Worm (Caenorhabditis elegans): Measurements from ENCODE around the gene ttr-12.

Gene ttr-12

DNA sequence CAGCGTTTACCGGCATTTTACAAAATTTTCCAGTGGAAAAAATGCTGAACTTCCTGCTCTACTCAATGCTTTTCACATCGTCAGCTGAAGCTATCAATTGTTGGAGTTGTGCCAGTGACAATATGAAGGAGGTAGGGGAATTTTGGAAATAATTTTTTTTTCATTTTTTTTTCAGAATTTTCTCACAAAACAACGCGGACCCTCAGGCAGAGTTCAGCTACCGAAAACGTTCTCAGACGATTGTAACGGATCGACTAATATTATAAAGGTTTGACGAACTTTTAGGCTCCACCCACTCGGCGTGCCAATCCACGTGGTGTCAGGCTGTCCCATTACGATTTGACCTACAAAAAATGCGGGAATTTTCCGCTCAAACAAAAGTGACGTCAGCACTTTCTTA lies 29.1 kb downstream of the ttr-12 start, which contains the start of gene F26F2.8:
TSS of gene F26F2.8 (plus strand) at position 13 of the 400 bp plus-strand sequence.
- TF ChIP-seq unc-42 (tag; optimal IDR thresholded peaks at IDR 0.05) (no peak), hlh-8 (tag; optimal IDR thresholded peaks at IDR 0.05) (no peak), ceh-9 (tag; optimal IDR thresholded peaks at IDR 0.05) (no peak), K02D7.2 (tag; optimal IDR thresholded peaks at IDR 0.05) (no peak), ahr-1 (tag; optimal IDR thresholded peaks at IDR 0.05) (no peak), sox-4 (tag; optimal IDR thresholded peaks at IDR 0.05) (no peak), unc-86 (tag; optimal IDR thresholded peaks at IDR 0.05) (no peak), syd-9 (tag; optimal IDR thresholded peaks at IDR 0.05) (no peak), ref-2 (tag; optimal IDR thresholded peaks at IDR 0.05) (no peak), pag-3 (tag; optimal IDR thresholded peaks at IDR 0.05; ENCODE audit: borderline replicate concordance) (no peak), pax-1 (tag; optimal IDR thresholded peaks at IDR 0.05) (no peak), ama-1 (optimal IDR thresholded peaks at IDR 0.05) (no peak)

DNA sequence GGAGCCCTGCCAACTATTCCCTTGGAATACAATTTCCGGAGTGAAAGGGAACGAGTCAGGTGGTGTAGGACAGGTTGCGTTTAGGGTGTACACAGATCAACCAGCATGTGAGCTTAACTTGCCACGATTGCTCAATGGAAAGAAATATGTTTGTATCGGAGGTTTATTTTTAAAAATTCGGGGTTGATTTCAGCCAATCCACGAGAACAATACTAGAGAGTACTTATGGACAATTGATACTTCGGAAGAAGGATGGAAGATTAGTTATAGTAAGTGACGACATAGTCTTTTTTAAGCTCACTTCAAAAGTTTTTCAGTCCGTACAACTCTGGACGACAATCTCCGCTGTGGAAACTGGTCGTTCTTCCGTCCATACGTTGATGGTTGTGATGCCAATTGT lies 33.7 kb downstream of the ttr-12 start:
- TF ChIP-seq sox-2 (GFP tag; IDR thresholded peaks at IDR 0.05) (no peak), F13H6.1 (tag; optimal IDR thresholded peaks at IDR 0.05) (no peak), unc-42 (tag; optimal IDR thresholded peaks at IDR 0.05) (no peak), K09A11.1 (tag; optimal IDR thresholded peaks at IDR 0.05; ENCODE audit: insufficient read depth) (no peak), ceh-48 (tag; optimal IDR thresholded peaks at IDR 0.05) (no peak), lim-6 (tag; optimal IDR thresholded peaks at IDR 0.05) (no peak), ceh-22 (tag; optimal IDR thresholded peaks at IDR 0.05) (no peak), ets-4 (tag; optimal IDR thresholded peaks at IDR 0.05) (no peak), hlh-6 (tag; optimal IDR thresholded peaks at IDR 0.05) (no peak), mec-3 (tag; optimal IDR thresholded peaks at IDR 0.05; ENCODE audit: borderline replicate concordance) (no peak), elt-2 (tag; optimal IDR thresholded peaks at IDR 0.05) (no peak), unc-55 (GFP tag; optimal IDR thresholded peaks at IDR 0.05) (no peak), ceh-9 (tag; optimal IDR thresholded peaks at IDR 0.05) (no peak)

ce11 chrV:20574314-20574713 lies 34.3 kb downstream of the ttr-12 start, which contains the start of gene clec-263:
Gene clec-263 (plus strand): TSS chrV:20574614.
- TF ChIP-seq odd-2 (tag; optimal IDR thresholded peaks at IDR 0.05) (no peak), ceh-45 (GFP tag; IDR thresholded peaks at IDR 0.05) (no peak), sox-4 (tag; optimal IDR thresholded peaks at IDR 0.05) (no peak), C08G9.2 (tag; optimal IDR thresholded peaks at IDR 0.05) (no peak), elt-4 (tag; optimal IDR thresholded peaks at IDR 0.05) (no peak), ceh-30 (tag; optimal IDR thresholded peaks at IDR 0.05) (no peak), rnt-1 (tag; optimal IDR thresholded peaks at IDR 0.05) (no peak), pax-1 (tag; optimal IDR thresholded peaks at IDR 0.05) (no peak), nhr-232 (tag; optimal IDR thresholded peaks at IDR 0.05) (no peak), lim-6 (tag; optimal IDR thresholded peaks at IDR 0.05) (no peak), pqm-1 (tag; optimal IDR thresholded peaks at IDR 0.05) (no peak), gmeb-2 (tag; optimal IDR thresholded peaks at IDR 0.05) (no peak), fkh-10 (GFP tag; optimal IDR thresholded peaks at IDR 0.05) (no peak), ceh-18 (tag; optimal IDR thresholded peaks at IDR 0.05) (no peak), sdc-2 (tag; optimal IDR thresholded peaks at IDR 0.05) (no peak), unc-3 (GFP tag; conservative IDR thresholded peaks at IDR 0.05) (no peak), unc-3 (tag; optimal IDR thresholded peaks at IDR 0.05) (no peak)

DNA sequence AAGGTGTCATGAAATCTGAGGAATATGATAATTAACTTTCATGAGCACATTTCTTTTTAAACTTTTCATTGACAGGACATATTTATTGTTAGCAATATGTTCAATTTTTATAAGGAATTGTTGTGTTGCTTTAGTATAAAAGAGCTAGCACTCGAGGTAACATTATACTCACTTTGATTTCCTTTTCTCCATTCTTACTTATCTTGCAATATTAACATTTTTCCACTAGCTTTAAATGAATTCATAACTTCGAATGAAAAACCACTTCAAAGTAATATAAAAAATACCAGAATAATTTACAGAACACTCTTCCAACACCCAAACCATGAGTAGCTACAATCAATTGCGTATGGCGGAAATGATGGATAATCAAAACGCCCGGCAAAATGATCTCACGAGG lies 35.2 kb downstream of the ttr-12 start, which contains the start of gene F26F2.5:
TSS of gene F26F2.5 (plus strand) at position 301 of the 400 bp plus-strand sequence.
- TF ChIP-seq sdc-2 (tag; optimal IDR thresholded peaks at IDR 0.05) (no peak), ceh-31 (tag; optimal IDR thresholded peaks at IDR 0.05) (no peak)

Measured in whole organism, late embryonic.